Worm (Caenorhabditis elegans) whole organism, L1 larva: ENCODE measurements around the gene Y54G11A.9.

Experiments used
- fkh-10 ChIP-seq: sonication (generic microtip); optimal IDR thresholded peaks from 2 replicates; lab custom pipeline; 2017; ENCODE audit warnings: missing biosample characterization, missing genetic modification reagents, missing genetic modification characterization
- jun-1 ChIP-seq: fragments of 150-350 bp; optimal IDR thresholded peaks from 2 replicates; lab custom pipeline; 2014; ENCODE audit warnings: missing biosample characterization, missing genetic modification reagents, missing genetic modification characterization
- tbx-2 ChIP-seq: sonication (generic microtip); optimal IDR thresholded peaks from 2 replicates; lab custom pipeline; 2016; ENCODE audit warnings: missing genetic modification characterization, missing compliant biosample characterization

DNA sequence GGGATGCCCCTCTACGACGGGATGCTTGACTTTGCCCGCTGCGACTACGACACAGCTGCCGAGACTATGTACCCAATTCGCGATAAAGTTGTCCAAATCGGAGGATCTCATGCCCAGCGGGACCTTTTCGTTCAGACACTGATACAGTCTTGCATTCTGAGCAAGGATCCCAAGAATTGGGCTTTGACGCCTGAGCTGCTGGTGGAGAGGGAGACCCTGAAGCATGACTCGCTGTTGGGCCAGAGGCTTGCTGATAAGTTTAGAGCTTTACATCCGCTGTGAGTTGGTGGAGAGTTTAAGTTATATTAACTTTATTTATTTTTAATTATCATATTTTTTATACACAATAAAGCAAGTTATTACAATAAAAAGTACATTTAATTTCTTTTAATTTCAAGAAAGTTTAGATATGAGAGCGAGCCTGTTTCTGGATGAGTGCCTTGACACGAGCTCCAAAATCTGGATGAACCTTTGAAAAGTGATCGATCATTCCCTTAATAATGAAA, 46.9 kb downstream of the Y54G11A.9 start:
- TF ChIP-seq tbx-2 (tag; lab: Kevin White, UChicago) (no peak), fkh-10 (GFP tag; lab: Kevin White, UChicago) (no peak), jun-1 (tag; lab: Kevin White, UChicago) (no peak)
